Fruit fly (Drosophila melanogaster) whole organism, pupa: ENCODE data around the gene CG46339.
A peak's percentile ranks its signal among the peaks of the same experiment; 100 is the strongest.

Experiments used
- CG10348 ChIP-seq: fragments of 200-800 bp; sonication (Bioruptor generic); IDR thresholded peaks from 2 replicates; pipeline ENCODE4 v1.3.6; 2022; ENCODE audit warnings: missing biosample characterization, missing genetic modification characterization
- CG12605 ChIP-seq: fragments of 200-800 bp; sonication (Bioruptor generic); IDR thresholded peaks from 2 replicates; pipeline ENCODE4 v1.3.6; 2022; ENCODE audit warnings: missing biosample characterization, missing genetic modification characterization
- CG13204 ChIP-seq: fragments of 200-800 bp; sonication (Bioruptor generic); optimal IDR thresholded peaks from 2 replicates; lab custom pipeline; 2018; ENCODE audit warnings: missing biosample characterization, mild to moderate bottlenecking, missing genetic modification characterization, moderate library complexity
- CG14655 ChIP-seq: fragments of 200-800 bp; sonication (Bioruptor generic); optimal IDR thresholded peaks from 3 replicates; lab custom pipeline; 2017; ENCODE audit warnings: mild to moderate bottlenecking, missing biosample characterization, missing genetic modification reagents, missing genetic modification characterization
- CG15710 ChIP-seq: fragments of 200-800 bp; sonication (Bioruptor generic); optimal IDR thresholded peaks from 2 replicates; lab custom pipeline; 2018; ENCODE audit warnings: missing biosample characterization, mild to moderate bottlenecking, missing genetic modification characterization, moderate library complexity
- CG17806 ChIP-seq: fragments of 200-800 bp; sonication (Bioruptor generic); optimal IDR thresholded peaks from 2 replicates; lab custom pipeline; 2018; ENCODE audit warnings: missing biosample characterization, mild to moderate bottlenecking, missing genetic modification characterization, moderate library complexity
- CG32121 ChIP-seq: fragments of 200-800 bp; sonication (Bioruptor generic); IDR thresholded peaks from 2 replicates; pipeline ENCODE4 v1.3.6; 2022; ENCODE audit warnings: missing biosample characterization, missing genetic modification characterization
- CG34367 ChIP-seq: fragments of 200-800 bp; sonication (Bioruptor generic); optimal IDR thresholded peaks from 2 replicates; lab custom pipeline; 2018; ENCODE audit warnings: missing biosample characterization, mild to moderate bottlenecking, missing genetic modification characterization
- CG4496 ChIP-seq: fragments of 200-800 bp; sonication (Bioruptor generic); IDR thresholded peaks from 3 replicates; pipeline ENCODE4 v1.3.6; 2022; ENCODE audit warnings: missing biosample characterization, missing genetic modification characterization
- CG8159 ChIP-seq: fragments of 200-800 bp; sonication (Bioruptor generic); optimal IDR thresholded peaks from 3 replicates; lab custom pipeline; 2018; ENCODE audit warnings: missing biosample characterization, mild to moderate bottlenecking, missing genetic modification characterization, moderate library complexity
- CG8301 ChIP-seq: fragments of 200-800 bp; sonication (Bioruptor generic); optimal IDR thresholded peaks from 2 replicates; lab custom pipeline; 2018; ENCODE audit warnings: missing biosample characterization, mild to moderate bottlenecking, missing genetic modification characterization
- CG9948 ChIP-seq: fragments of 200-800 bp; sonication (Bioruptor generic); optimal IDR thresholded peaks from 2 replicates; lab custom pipeline; 2018; ENCODE audit warnings: missing biosample characterization, mild to moderate bottlenecking, missing genetic modification characterization, moderate library complexity
- D1 ChIP-seq: fragments of 200-800 bp; sonication (Bioruptor generic); optimal IDR thresholded peaks from 2 replicates; lab custom pipeline; 2018; ENCODE audit warnings: missing biosample characterization, mild to moderate bottlenecking, missing genetic modification characterization, moderate library complexity
- EcR ChIP-seq: fragments of 200-800 bp; sonication (Bioruptor generic); optimal IDR thresholded peaks from 3 replicates; lab custom pipeline; 2019; ENCODE audit warnings: missing biosample characterization, missing genetic modification characterization, mild to moderate bottlenecking, moderate library complexity, missing genetic modification reagents
- Ets98B ChIP-seq: fragments of 200-800 bp; sonication (Bioruptor generic); IDR thresholded peaks from 2 replicates; pipeline ENCODE4 v1.3.6; 2022; ENCODE audit warnings: missing biosample characterization, missing genetic modification characterization
- Pif1A ChIP-seq: fragments of 200-800 bp; sonication (Bioruptor generic); optimal IDR thresholded peaks from 3 replicates; lab custom pipeline; 2016; ENCODE audit warnings: missing biosample characterization, missing genetic modification characterization
- Pif1B ChIP-seq: fragments of 200-800 bp; sonication (Bioruptor generic); optimal IDR thresholded peaks from 3 replicates; lab custom pipeline; 2016; ENCODE audit warnings: missing biosample characterization, missing genetic modification characterization
- Snoo ChIP-seq: fragments of 200-800 bp; sonication (Bioruptor generic); optimal IDR thresholded peaks from 3 replicates; lab custom pipeline; 2017; ENCODE audit warnings: missing biosample characterization, mild to moderate bottlenecking, missing genetic modification characterization, inconsistent platforms
- fd96Ca ChIP-seq: fragments of 200-800 bp; sonication (Bioruptor generic); IDR thresholded peaks from 3 replicates; pipeline ENCODE4 v1.3.6; 2022; ENCODE audit warnings: missing biosample characterization, missing genetic modification characterization
- gl ChIP-seq: fragments of 200-800 bp; sonication (Bioruptor generic); optimal IDR thresholded peaks from 2 replicates; lab custom pipeline; 2018; ENCODE audit warnings: missing biosample characterization, mild to moderate bottlenecking, missing genetic modification characterization
- rn ChIP-seq: fragments of 200-800 bp; sonication (Bioruptor generic); IDR thresholded peaks from 2 replicates; pipeline ENCODE4 v1.3.6; 2022; ENCODE audit warnings: missing biosample characterization, missing genetic modification characterization

Gene CG46339

DNA sequence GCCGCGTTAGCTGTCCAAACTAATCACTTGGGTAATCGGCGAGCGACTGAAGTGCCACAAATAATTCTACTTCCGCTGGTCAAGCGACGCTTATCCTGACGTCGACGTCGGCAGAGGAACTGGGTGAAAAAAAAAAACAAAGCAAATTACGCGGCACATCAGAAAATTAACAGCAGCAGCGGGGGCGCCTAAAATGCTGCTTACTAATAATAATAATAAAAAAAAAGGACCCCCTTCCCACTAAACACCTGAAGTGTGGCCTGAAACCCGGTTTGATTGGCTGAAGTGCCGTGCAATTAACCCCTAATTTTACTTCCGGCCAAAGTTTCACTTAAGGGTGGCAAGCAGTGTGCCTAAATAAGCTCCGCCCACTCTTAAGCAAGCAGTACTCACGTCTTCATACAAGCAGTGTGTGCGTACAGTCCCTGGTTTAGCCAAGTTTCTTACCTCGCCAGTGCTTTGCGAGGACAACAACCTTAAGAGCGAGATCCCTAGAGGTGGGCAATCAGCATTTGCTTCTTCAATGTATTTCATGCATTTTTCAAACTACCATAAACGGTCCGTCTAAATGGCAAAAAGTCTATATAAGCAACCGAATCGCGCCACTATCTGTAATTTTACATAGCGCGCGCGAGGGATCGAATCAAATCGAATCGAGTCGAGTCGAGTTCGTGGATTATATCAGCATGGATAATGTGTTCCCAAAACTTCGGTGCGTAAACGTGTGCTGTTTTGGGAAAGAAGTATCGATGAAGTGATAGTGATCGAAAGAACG, 34.3 kb upstream of the CG46339 start, which contains the start of the genes ro and T48:
TSS of gene ro (minus strand) at position 51 of the 775 bp plus-strand sequence.
TSS of gene T48 (plus strand) at position 614 of the 775 bp plus-strand sequence.
- TF ChIP-seq EcR (no peak), CG8159 (tag; lab: Kevin White, UChicago) (no peak), Pif1B (GFP tag; lab: Kevin White, UChicago) (no peak), rn (GFP tag; lab: Robert Waterston, UW) (0 out of 2 replicates have a peak, but pooled peaks have one; percentile 6), CG32121 (GFP tag; lab: Robert Waterston, UW) (no peak), CG9948 (no peak), CG13204 (GFP tag; lab: Kevin White, UChicago) (no peak), CG4496 (GFP tag; lab: Robert Waterston, UW) (peak; percentile 57; the same call in 2 of the 3 replicates), CG34367 (no peak), D1 (no peak), CG12605 (GFP tag; lab: Robert Waterston, UW) (no peak), CG15710 (tag; lab: Kevin White, UChicago) (no peak), fd96Ca (GFP tag; lab: Robert Waterston, UW) (peak; percentile 36; the same call in 1 of the 3 replicates), gl (tag; lab: Kevin White, UChicago) (no peak), CG8301 (tag; lab: Kevin White, UChicago) (no peak), Pif1A (GFP tag; lab: Kevin White, UChicago) (no peak), CG17806 (tag; lab: Kevin White, UChicago) (no peak), CG14655 (GFP tag; lab: Kevin White, UChicago) (no peak), CG10348 (no peak), Snoo (peak; percentile 13), Ets98B (GFP tag; lab: Robert Waterston, UW) (no peak)

- TF ChIP-seq Pif1A (GFP tag; lab: Kevin White, UChicago): no peak
- no peak for TF ChIP-seq gl (tag; lab: Kevin White, UChicago)
- TF ChIP-seq CG8301 (tag; lab: Kevin White, UChicago): no peak
- no peak for TF ChIP-seq CG15710 (tag; lab: Kevin White, UChicago)
- peak; percentile 10 for TF ChIP-seq CG8159 (tag; lab: Kevin White, UChicago)
- no peak for TF ChIP-seq fd96Ca (GFP tag; lab: Robert Waterston, UW)
- TF ChIP-seq CG13204 (GFP tag; lab: Kevin White, UChicago): peak; percentile 17
- TF ChIP-seq, all 21 proteins: peak for 2
These were observed 33.1 kb upstream of the CG46339 start for dm6 chr3R:26882230-26883014.

- TF ChIP-seq Pif1A (GFP tag; lab: Kevin White, UChicago) (no peak), CG4496 (GFP tag; lab: Robert Waterston, UW) (0 out of 3 replicates have a peak, but pooled peaks have one; percentile 16)
These were observed 32.6 kb upstream of the CG46339 start for dm6 chr3R:26883015-26883292.

dm6 chr3R:26885192-26885591, 30.4 kb upstream of the CG46339 start:
- TF ChIP-seq EcR (no peak), CG17806 (tag; lab: Kevin White, UChicago) (no peak), Ets98B (GFP tag; lab: Robert Waterston, UW) (no peak), Pif1B (GFP tag; lab: Kevin White, UChicago) (no peak), gl (tag; lab: Kevin White, UChicago) (no peak), CG34367 (no peak)

- TF ChIP-seq Pif1A (GFP tag; lab: Kevin White, UChicago): peak; percentile 62
- peak; percentile 77 for TF ChIP-seq Pif1B (GFP tag; lab: Kevin White, UChicago)
- TF ChIP-seq EcR: peak; percentile 72
- peak; percentile 85 for TF ChIP-seq CG15710 (tag; lab: Kevin White, UChicago)
- TF ChIP-seq CG12605 (GFP tag; lab: Robert Waterston, UW): peak; percentile 64
- TF ChIP-seq rn (GFP tag; lab: Robert Waterston, UW): peak; percentile 41
- peak; percentile 80 for TF ChIP-seq CG8301 (tag; lab: Kevin White, UChicago)
- TF ChIP-seq Ets98B (GFP tag; lab: Robert Waterston, UW): peak; percentile 63
- TF ChIP-seq fd96Ca (GFP tag; lab: Robert Waterston, UW): peak; percentile 80
- peak; percentile 58 for TF ChIP-seq Snoo
- TF ChIP-seq gl (tag; lab: Kevin White, UChicago): peak; percentile 69
- TF ChIP-seq CG13204 (GFP tag; lab: Kevin White, UChicago): peak; percentile 58
- TF ChIP-seq CG32121 (GFP tag; lab: Robert Waterston, UW): peak; percentile 68
- TF ChIP-seq CG14655 (GFP tag; lab: Kevin White, UChicago): peak; percentile 90
- peak; percentile 88 for TF ChIP-seq CG9948
- peak; percentile 68 for TF ChIP-seq CG4496 (GFP tag; lab: Robert Waterston, UW)
- no peak for TF ChIP-seq CG10348
- peak; percentile 88 for TF ChIP-seq CG8159 (tag; lab: Kevin White, UChicago)
- TF ChIP-seq CG34367: peak; percentile 76
- peak; percentile 82 for TF ChIP-seq CG17806 (tag; lab: Kevin White, UChicago)
- peak; percentile 36 for TF ChIP-seq D1
- TF ChIP-seq, all 21 proteins: peak for 20
These were observed 29.3 kb upstream of the CG46339 start for dm6 chr3R:26886283-26886689.
